Worm (Caenorhabditis elegans) whole organism, mixed stage, embryonic: ENCODE measurements around the gene fipr-1.

Source experiments
- M03D4.4 ChIP-seq: sonication (generic microtip); optimal IDR thresholded peaks from 2 replicates; lab custom pipeline; 2017; ENCODE audit warnings: mild to moderate bottlenecking, missing genetic modification characterization, missing compliant biosample characterization
- bed-3 ChIP-seq: fragments of 200-800 bp; sonication (Bioruptor generic); optimal IDR thresholded peaks from 3 replicates; lab custom pipeline; 2018; ENCODE audit warnings: mild to moderate bottlenecking, missing genetic modification characterization, moderate library complexity, missing compliant biosample characterization
- blmp-1 ChIP-seq: fragments of 150-350 bp; optimal IDR thresholded peaks from 2 replicates; lab custom pipeline; 2014; ENCODE audit warnings: missing biosample characterization, missing genetic modification characterization
- ceh-43 ChIP-seq: fragments of 200-800 bp; sonication (Bioruptor generic); optimal IDR thresholded peaks from 2 replicates; lab custom pipeline; 2018; ENCODE audit warnings: mild to moderate bottlenecking, missing genetic modification characterization, moderate library complexity, missing compliant biosample characterization
- ceh-83 ChIP-seq: fragments of 200-800 bp; sonication (Bioruptor generic); optimal IDR thresholded peaks from 2 replicates; lab custom pipeline; 2018; ENCODE audit warnings: mild to moderate bottlenecking, missing genetic modification characterization, missing compliant biosample characterization
- ces-1 ChIP-seq: fragments of 150-350 bp; optimal IDR thresholded peaks from 2 replicates; lab custom pipeline; 2014; ENCODE audit warnings: missing biosample characterization, missing genetic modification reagents, missing genetic modification characterization
- cnd-1 ChIP-seq: fragments of 200-800 bp; sonication (Bioruptor generic); optimal IDR thresholded peaks from 2 replicates; lab custom pipeline; 2018; ENCODE audit warnings: mild to moderate bottlenecking, missing genetic modification characterization, missing compliant biosample characterization
- drap-1 ChIP-seq: fragments of 200-800 bp; sonication (Bioruptor generic); optimal IDR thresholded peaks from 3 replicates; lab custom pipeline; 2018; ENCODE audit warnings: mild to moderate bottlenecking, missing genetic modification characterization, missing compliant biosample characterization
- elt-3 ChIP-seq: fragments of 150-350 bp; optimal IDR thresholded peaks from 2 replicates; lab custom pipeline; 2014; ENCODE audit warnings: missing biosample characterization, missing genetic modification characterization
- flh-1 ChIP-seq: fragments of 200-800 bp; sonication (Bioruptor generic); optimal IDR thresholded peaks from 2 replicates; lab custom pipeline; 2018; ENCODE audit warnings: mild to moderate bottlenecking, missing genetic modification characterization, moderate library complexity, missing compliant biosample characterization
- lin-13 ChIP-seq: fragments of 150-350 bp; optimal IDR thresholded peaks from 2 replicates; lab custom pipeline; 2014; ENCODE audit warnings: missing biosample characterization, missing genetic modification characterization
- lin-32 ChIP-seq: fragments of 200-800 bp; sonication (Bioruptor generic); optimal IDR thresholded peaks from 2 replicates; lab custom pipeline; 2018; ENCODE audit warnings: mild to moderate bottlenecking, missing genetic modification characterization, missing compliant biosample characterization
- lsy-2 ChIP-seq: fragments of 150-350 bp; optimal IDR thresholded peaks from 2 replicates; lab custom pipeline; 2014; ENCODE audit warnings: missing biosample characterization, missing genetic modification characterization
- mab-5 ChIP-seq: fragments of 150-350 bp; optimal IDR thresholded peaks from 2 replicates; lab custom pipeline; 2014; ENCODE audit warnings: missing biosample characterization, missing genetic modification characterization
- mep-1 ChIP-seq: fragments of 150-350 bp; optimal IDR thresholded peaks from 2 replicates; lab custom pipeline; 2017; ENCODE audit warnings: missing biosample characterization, missing genetic modification reagents, missing genetic modification characterization, inconsistent platforms
- mls-2 ChIP-seq: sonication (generic microtip); optimal IDR thresholded peaks from 2 replicates; lab custom pipeline; 2016; ENCODE audit warnings: mild to moderate bottlenecking, missing genetic modification characterization, moderate library complexity, missing compliant biosample characterization
- nhr-12 ChIP-seq: fragments of 150-350 bp; optimal IDR thresholded peaks from 2 replicates; lab custom pipeline; 2014; ENCODE audit warnings: missing biosample characterization, missing genetic modification characterization
- nhr-2 ChIP-seq: fragments of 150-350 bp; optimal IDR thresholded peaks from 2 replicates; lab custom pipeline; 2014; ENCODE audit warnings: missing biosample characterization, missing genetic modification characterization
- nhr-237 ChIP-seq: fragments of 150-350 bp; optimal IDR thresholded peaks from 2 replicates; lab custom pipeline; 2014; ENCODE audit warnings: missing biosample characterization, missing genetic modification characterization
- nhr-28 ChIP-seq: fragments of 150-350 bp; optimal IDR thresholded peaks from 2 replicates; lab custom pipeline; 2014; ENCODE audit warnings: missing biosample characterization, missing genetic modification characterization
- nhr-76 ChIP-seq: sonication (generic microtip); optimal IDR thresholded peaks from 2 replicates; lab custom pipeline; 2017; ENCODE audit warnings: missing biosample characterization, missing genetic modification characterization
- sem-2 ChIP-seq: fragments of 200-800 bp; sonication (Bioruptor generic); optimal IDR thresholded peaks from 2 replicates; lab custom pipeline; 2018; ENCODE audit warnings: mild to moderate bottlenecking, missing genetic modification characterization, missing compliant biosample characterization
- snpc-4 ChIP-seq: fragments of 150-350 bp; optimal IDR thresholded peaks from 2 replicates; lab custom pipeline; 2014; ENCODE audit warnings: missing biosample characterization, missing genetic modification characterization
- sptf-1 ChIP-seq: sonication (generic microtip); optimal IDR thresholded peaks from 2 replicates; lab custom pipeline; 2017; ENCODE audit warnings: mild to moderate bottlenecking, missing genetic modification characterization, moderate library complexity, missing compliant biosample characterization
- tbx-8 ChIP-seq: fragments of 200-800 bp; sonication (Bioruptor generic); optimal IDR thresholded peaks from 2 replicates; lab custom pipeline; 2018; ENCODE audit warnings: mild to moderate bottlenecking, missing genetic modification characterization, moderate library complexity, missing compliant biosample characterization
- unc-120 ChIP-seq: sonication (generic microtip); optimal IDR thresholded peaks from 2 replicates; lab custom pipeline; 2017; ENCODE audit warnings: missing genetic modification characterization, missing compliant biosample characterization; ENCODE audit not compliant: poor library complexity, severe bottlenecking
- unc-39 ChIP-seq: fragments of 150-350 bp; optimal IDR thresholded peaks from 2 replicates; lab custom pipeline; 2014; ENCODE audit warnings: missing biosample characterization, missing genetic modification characterization
- unc-62 ChIP-seq: fragments of 150-350 bp; optimal IDR thresholded peaks from 2 replicates; lab custom pipeline; 2014; ENCODE audit warnings: missing biosample characterization, missing genetic modification reagents, missing genetic modification characterization
- zip-8 ChIP-seq: fragments of 150-350 bp; optimal IDR thresholded peaks from 2 replicates; lab custom pipeline; 2014; ENCODE audit warnings: missing biosample characterization, missing genetic modification characterization
- ztf-11 ChIP-seq: fragments of 150-350 bp; optimal IDR thresholded peaks from 2 replicates; lab custom pipeline; 2014; ENCODE audit warnings: missing biosample characterization, missing genetic modification characterization

fipr-1 gene

DNA sequence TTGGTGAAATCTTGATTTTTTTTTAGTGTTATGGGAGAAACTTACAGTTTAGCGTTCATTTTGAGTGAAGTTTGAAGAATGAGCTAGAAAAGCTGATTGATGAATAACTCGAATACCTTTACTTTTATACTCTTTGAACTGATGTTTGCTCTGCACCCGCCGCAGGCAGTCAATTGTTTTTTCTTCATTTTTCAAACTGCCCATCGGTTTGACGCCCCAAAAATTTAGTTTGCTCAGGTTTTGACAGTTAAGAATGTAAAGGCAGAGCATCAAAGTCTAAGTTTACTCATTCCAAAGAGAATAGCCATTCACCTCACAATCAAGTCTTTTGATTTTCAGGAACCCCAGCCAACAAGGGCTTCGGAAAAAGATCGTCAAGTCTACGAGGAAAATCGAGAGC, at the start of gene fipr-1:
fipr-1 (minus strand) TSS at position 101 of the 400 bp plus-strand sequence.
- TF ChIP-seq lin-13 (tag; lab: Kevin White, UChicago) (no peak), nhr-28 (no peak), mab-5 (tag; lab: Kevin White, UChicago) (no peak), unc-39 (tag; lab: Kevin White, UChicago) (no peak), cnd-1 (tag; lab: Kevin White, UChicago) (no peak), ces-1 (GFP tag; lab: Kevin White, UChicago) (no peak), zip-8 (tag; lab: Kevin White, UChicago) (no peak), snpc-4 (tag; lab: Kevin White, UChicago) (no peak), M03D4.4 (no peak), mep-1 (tag; lab: Kevin White, UChicago) (no peak)

DNA sequence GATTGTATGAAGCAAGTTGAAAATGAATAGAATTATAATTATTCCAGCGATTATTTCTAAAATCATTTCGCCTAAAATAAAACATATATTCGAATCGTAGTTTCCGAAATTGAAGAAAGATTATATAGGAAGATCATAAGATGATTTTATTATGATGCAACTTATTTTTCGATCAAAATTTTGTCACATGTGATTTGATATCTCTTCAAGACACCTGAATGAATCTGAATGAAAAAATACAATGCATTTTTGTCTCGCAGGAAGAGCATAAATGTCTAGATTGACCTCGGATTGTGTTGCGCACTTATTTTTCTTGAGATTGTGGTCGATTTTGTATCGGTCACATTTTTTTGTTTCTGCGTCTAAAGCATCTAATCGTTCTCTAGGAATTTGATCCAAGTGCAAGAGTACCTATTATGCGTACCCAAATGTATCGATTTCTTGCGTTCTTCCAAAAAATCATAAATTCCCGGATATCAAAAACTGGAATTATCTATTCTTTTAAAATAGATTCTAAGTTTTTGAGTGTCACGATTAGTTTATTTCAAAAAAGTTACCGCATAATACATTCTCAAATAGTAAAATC, 49.0 kb upstream of the fipr-1 start, which contains the start of gene hrg-2:
hrg-2 (minus strand) TSS at position 98 of the 586 bp plus-strand sequence.
- TF ChIP-seq bed-3 (no peak), ceh-43 (GFP tag; lab: Kevin White, UChicago) (no peak), flh-1 (no peak), sptf-1 (tag; lab: Kevin White, UChicago) (no peak), mab-5 (tag; lab: Kevin White, UChicago) (no peak), nhr-2 (tag; lab: Kevin White, UChicago) (no peak)

DNA sequence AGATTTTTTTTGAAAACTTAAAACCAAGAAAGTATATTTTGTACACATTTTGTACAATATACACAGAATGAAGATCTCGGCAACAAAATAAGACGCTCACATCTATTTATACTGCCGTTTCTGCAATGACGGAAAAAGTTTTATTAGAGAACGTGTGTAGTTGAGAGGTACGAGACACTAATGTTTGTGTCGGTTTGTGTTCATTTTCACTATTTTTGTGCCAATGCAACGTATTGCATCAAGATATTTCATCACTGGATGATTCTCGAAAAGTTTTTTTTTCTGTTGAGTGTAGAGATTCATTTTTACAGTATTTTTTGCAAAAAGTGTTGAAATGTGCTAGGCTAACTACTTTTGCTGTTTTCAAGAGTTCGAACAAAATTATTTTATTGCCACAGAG, 47.5 kb upstream of the fipr-1 start:
- TF ChIP-seq sem-2 (GFP tag; lab: Kevin White, UChicago) = no peak
- no peak for TF ChIP-seq mls-2 (tag; lab: Kevin White, UChicago)
- TF ChIP-seq lin-13 (tag; lab: Kevin White, UChicago) = no peak
- TF ChIP-seq drap-1 (GFP tag; lab: Kevin White, UChicago) = no peak
- TF ChIP-seq flh-1 = no peak
- TF ChIP-seq unc-62 (GFP tag; lab: Kevin White, UChicago) = no peak
- TF ChIP-seq nhr-12 (tag; lab: Kevin White, UChicago) = no peak
- no peak for TF ChIP-seq ces-1 (GFP tag; lab: Kevin White, UChicago)
- no peak for TF ChIP-seq M03D4.4
- no peak for TF ChIP-seq lin-32 (GFP tag; lab: Kevin White, UChicago)
- no peak for TF ChIP-seq elt-3
- TF ChIP-seq mep-1 (tag; lab: Kevin White, UChicago) = no peak
- TF ChIP-seq cnd-1 (tag; lab: Kevin White, UChicago) = no peak
- TF ChIP-seq nhr-2 (tag; lab: Kevin White, UChicago) = no peak
- TF ChIP-seq lsy-2 (tag; lab: Kevin White, UChicago) = no peak
- no peak for TF ChIP-seq bed-3
- TF ChIP-seq ceh-43 (GFP tag; lab: Kevin White, UChicago) = no peak
- no peak for TF ChIP-seq nhr-76 (tag; lab: Kevin White, UChicago)
- no peak for TF ChIP-seq blmp-1 (tag; lab: Kevin White, UChicago)
- no peak for TF ChIP-seq zip-8 (tag; lab: Kevin White, UChicago)

DNA sequence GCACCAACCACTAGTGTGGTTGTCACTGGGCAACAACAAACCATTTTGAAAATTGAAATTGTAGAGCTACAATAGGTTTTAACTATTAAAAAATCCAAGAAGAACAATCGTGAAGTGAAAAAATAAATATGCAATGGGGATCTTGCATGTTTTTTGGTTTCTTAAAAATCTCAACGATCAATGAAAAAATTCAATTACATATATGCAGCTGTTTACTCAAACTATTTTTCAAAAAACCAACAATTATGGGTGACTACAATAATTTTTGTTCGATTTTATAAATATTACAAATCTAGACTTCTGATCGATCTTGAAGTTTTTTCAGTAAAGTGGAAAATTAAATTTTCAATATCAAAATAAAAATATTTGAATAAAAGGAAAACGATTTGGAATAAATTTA, 47.0 kb upstream of the fipr-1 start, which contains the start of gene cdr-4:
cdr-4 (minus strand) TSS at position 101 of the 400 bp plus-strand sequence.
- TF ChIP-seq nhr-237 (tag; lab: Kevin White, UChicago) (no peak), nhr-28 (no peak), unc-120 (tag; lab: Kevin White, UChicago) (no peak), mep-1 (tag; lab: Kevin White, UChicago) (no peak), lin-32 (GFP tag; lab: Kevin White, UChicago) (no peak), ztf-11 (tag; lab: Kevin White, UChicago) (no peak), unc-62 (GFP tag; lab: Kevin White, UChicago) (no peak)

DNA sequence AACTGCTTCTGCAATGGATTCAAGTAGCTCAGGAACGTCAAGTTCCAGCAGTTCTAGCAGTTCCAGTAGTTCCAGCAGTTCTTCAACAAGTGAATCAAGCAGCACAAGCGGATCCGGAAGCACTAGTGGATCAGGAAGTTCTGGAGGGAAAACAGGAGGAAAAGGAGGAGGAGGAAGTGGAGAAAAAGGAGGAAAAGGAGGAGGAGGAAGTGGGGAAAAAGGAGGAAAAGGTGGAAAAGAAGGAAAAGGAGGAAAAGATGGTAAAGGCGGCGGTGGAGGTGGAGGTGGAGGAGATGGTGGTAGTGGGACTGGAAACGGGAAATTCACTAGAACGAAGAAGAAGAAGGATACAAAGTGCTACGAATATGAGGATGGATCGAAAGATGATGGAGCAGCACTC, 45.0 kb upstream of the fipr-1 start:
- TF ChIP-seq mab-5 (tag; lab: Kevin White, UChicago) = no peak
- no peak for TF ChIP-seq unc-62 (GFP tag; lab: Kevin White, UChicago)
- TF ChIP-seq nhr-237 (tag; lab: Kevin White, UChicago) = no peak
- TF ChIP-seq sptf-1 (tag; lab: Kevin White, UChicago) = peak; percentile 11
- no peak for TF ChIP-seq zip-8 (tag; lab: Kevin White, UChicago)
- no peak for TF ChIP-seq tbx-8
- no peak for TF ChIP-seq ceh-83 (GFP tag; lab: Kevin White, UChicago)
